Fruit fly (Drosophila melanogaster): ENCODE results near the gene xit.
A peak's percentile ranks its signal among the peaks of the same experiment; 100 is the strongest.

xit gene

DNA sequence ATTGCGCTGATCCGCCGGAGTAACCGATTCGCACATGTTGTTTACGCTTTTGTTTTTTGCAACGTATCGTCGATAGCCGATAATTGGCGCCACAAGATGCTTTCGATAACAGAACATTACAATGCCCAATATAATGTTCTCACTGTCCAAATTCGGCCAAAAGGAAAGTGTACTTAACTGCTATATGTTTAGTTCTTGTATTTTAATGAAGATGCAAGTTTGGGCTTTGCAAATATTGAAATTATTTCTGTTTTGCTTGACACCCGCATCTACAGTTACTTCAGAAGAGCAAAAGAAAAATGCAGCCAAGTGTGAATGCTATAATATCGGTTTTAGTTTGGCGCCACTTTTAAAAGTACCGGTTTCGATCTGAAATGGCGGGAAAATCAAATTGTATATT is 31.8 kb downstream of the xit start (continued):
- TF ChIP-seq CG33213 (GFP tag; optimal IDR thresholded peaks at IDR 0.05) (peak; percentile 93), Mes4 (GFP tag; optimal IDR thresholded peaks at IDR 0.05) (peak; percentile 84), CG6689 (GFP tag; IDR thresholded peaks at IDR 0.05) (peak; percentile 91), Side (GFP tag; optimal IDR thresholded peaks at IDR 0.05) (peak; percentile 93), Meics (GFP tag; optimal IDR thresholded peaks at IDR 0.05) (peak; percentile 93), slou (GFP tag; optimal IDR thresholded peaks at IDR 0.05) (peak; percentile 82), CG12659 (GFP tag; optimal IDR thresholded peaks at IDR 0.05) (peak; percentile 93), pfk (GFP tag; optimal IDR thresholded peaks at IDR 0.05) (peak; percentile 41), CG16813 (GFP tag; IDR thresholded peaks at IDR 0.05; ENCODE audit: partially characterized antibody) (no peak), ranshi (GFP tag; IDR thresholded peaks at IDR 0.05) (peak; percentile 88), Abd-B (GFP tag; optimal IDR thresholded peaks at IDR 0.05) (peak; percentile 92), nom (GFP tag; optimal IDR thresholded peaks at IDR 0.05) (peak; percentile 79), dpn (GFP tag; optimal IDR thresholded peaks at IDR 0.05) (peak; percentile 94), ftz-f1 (GFP tag; optimal IDR thresholded peaks at IDR 0.05) (peak; percentile 16), Stat92E (GFP tag; optimal IDR thresholded peaks at IDR 0.05) (peak in 1 of 3 experiments; percentile 11), cg (GFP tag; optimal IDR thresholded peaks at IDR 0.05) (no peak), Asciz (GFP tag; optimal IDR thresholded peaks at IDR 0.05) (peak; percentile 81), vfl (GFP tag; optimal IDR thresholded peaks at IDR 0.05) (peak; percentile 87), insv (GFP tag; optimal IDR thresholded peaks at IDR 0.05) (peak in 1 of 2 experiments; percentile 62), Usf (GFP tag; optimal IDR thresholded peaks at IDR 0.05) (peak; percentile 78), wek (GFP tag; optimal IDR thresholded peaks at IDR 0.05) (peak; percentile 72), crol (GFP tag; IDR thresholded peaks at IDR 0.05) (no peak), grau (tag; optimal IDR thresholded peaks at IDR 0.05) (peak; percentile 93), CG3065 (GFP tag; optimal IDR thresholded peaks at IDR 0.05) (peak; percentile 62), pzg (GFP tag; optimal IDR thresholded peaks at IDR 0.05) (peak; percentile 76), bcd (GFP tag; optimal IDR thresholded peaks at IDR 0.05) (peak; percentile 90), Hsf (GFP tag; optimal IDR thresholded peaks at IDR 0.05) (peak; percentile 89), pho (GFP tag; optimal IDR thresholded peaks at IDR 0.05) (peak; percentile 85), CkIIα-i1 (GFP tag; IDR thresholded peaks at IDR 0.05) (no peak), scrt (GFP tag; optimal IDR thresholded peaks at IDR 0.05) (peak; percentile 83), CG10979 (tag; optimal IDR thresholded peaks at IDR 0.05) (peak; percentile 86), sna (GFP tag; IDR thresholded peaks at IDR 0.05; ENCODE audit: partially characterized antibody) (no peak; the same call in 1 of the 2 replicates), CG6854 (GFP tag; optimal IDR thresholded peaks at IDR 0.05) (peak; percentile 77), zfh2 (GFP tag; optimal IDR thresholded peaks at IDR 0.05) (peak; percentile 93), CG17361 (GFP tag; IDR thresholded peaks at IDR 0.05) (peak; percentile 97), CG34376 (GFP tag; optimal IDR thresholded peaks at IDR 0.05) (peak; percentile 92), Hmr (GFP tag; optimal IDR thresholded peaks at IDR 0.05) (peak; percentile 91), CG7963 (GFP tag; IDR thresholded peaks at IDR 0.05; ENCODE audit: partially characterized antibody) (no peak), D19A (tag; optimal IDR thresholded peaks at IDR 0.05) (peak; percentile 84), lilli (GFP tag; optimal IDR thresholded peaks at IDR 0.05) (peak; percentile 96), run (tag; optimal IDR thresholded peaks at IDR 0.05) (peak; percentile 64), ci (GFP tag; IDR thresholded peaks at IDR 0.05) (peak; percentile 91), Fer1 (GFP tag; optimal IDR thresholded peaks at IDR 0.05) (peak; percentile 91), usp (GFP tag; optimal IDR thresholded peaks at IDR 0.05) (no peak), ash1 (GFP tag; optimal IDR thresholded peaks at IDR 0.05) (peak; percentile 40), CG8281 (tag; optimal IDR thresholded peaks at IDR 0.05) (peak; percentile 73), CG16863 (GFP tag; optimal IDR thresholded peaks at IDR 0.05) (peak; percentile 87), CG9932 (GFP tag; IDR thresholded peaks at IDR 0.05) (peak; percentile 87), Dref (GFP tag; IDR thresholded peaks at IDR 0.05) (peak; percentile 70), Lpt (GFP tag; optimal IDR thresholded peaks at IDR 0.05) (no peak)
